Worm (Caenorhabditis elegans): ENCODE data around the gene pqn-71.

Gene pqn-71

DNA sequence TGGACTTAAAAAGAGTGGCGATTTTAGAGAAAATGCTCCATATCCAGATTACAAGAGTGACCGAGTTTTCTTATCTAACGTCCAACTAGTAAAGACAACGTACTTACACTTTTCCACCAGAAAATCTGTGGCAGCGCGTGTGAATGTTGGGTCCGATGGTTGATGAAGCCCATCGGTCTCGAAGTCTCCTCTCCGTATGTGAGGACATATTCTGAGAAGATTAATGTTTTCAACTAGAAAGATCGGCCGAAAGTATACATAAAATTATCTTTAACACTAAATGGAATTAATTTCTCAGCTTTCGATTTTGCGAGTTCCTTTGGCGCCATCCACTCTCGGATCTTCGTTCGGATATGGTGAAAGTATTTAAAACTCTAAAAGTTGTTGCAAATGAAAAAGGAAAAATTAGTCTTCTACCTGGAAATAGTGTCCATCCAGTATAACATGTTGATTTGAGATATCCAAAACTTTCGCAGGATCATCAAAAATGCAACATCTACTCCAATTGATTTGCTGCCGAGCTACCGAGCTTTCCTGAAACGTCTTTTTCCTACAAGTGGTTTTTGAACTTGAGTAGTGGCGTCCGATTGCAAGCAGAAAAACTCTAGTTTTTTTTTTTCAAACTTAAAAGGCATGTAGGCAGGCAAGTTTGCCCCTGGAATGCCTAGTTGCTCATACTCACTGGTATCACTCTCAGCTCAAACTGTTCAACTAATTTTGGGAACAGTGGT, 34.0 kb upstream of the pqn-71 start:
- TF ChIP-seq tra-4 (tag; optimal IDR thresholded peaks at IDR 0.05), result no peak
- TF ChIP-seq pes-1 (GFP tag; IDR thresholded peaks at IDR 0.05), result no peak
- TF ChIP-seq hmg-4 (GFP tag; optimal IDR thresholded peaks at IDR 0.05), result no peak
- TF ChIP-seq aly-1 (tag; optimal IDR thresholded peaks at IDR 0.05), result no peak
- TF ChIP-seq hmbx-1 (tag; optimal IDR thresholded peaks at IDR 0.05), result no peak
- no peak for TF ChIP-seq ets-7 (tag; optimal IDR thresholded peaks at IDR 0.05)
- TF ChIP-seq ama-1 (optimal IDR thresholded peaks at IDR 0.05), result no peak
- no peak for TF ChIP-seq B0310.2 (tag; optimal IDR thresholded peaks at IDR 0.05)
- TF ChIP-seq ceh-36 (tag; optimal IDR thresholded peaks at IDR 0.05), result no peak
- TF ChIP-seq ceh-13 (GFP tag; optimal IDR thresholded peaks at IDR 0.05), result no peak
- no peak for TF ChIP-seq hnd-1 (tag; optimal IDR thresholded peaks at IDR 0.05)
- TF ChIP-seq sea-1 (GFP tag; conservative IDR thresholded peaks at IDR 0.05), result no peak
- TF ChIP-seq flt-1 (GFP tag; IDR thresholded peaks at IDR 0.05), result no peak
- no peak for TF ChIP-seq scrt-1 (GFP tag; IDR thresholded peaks at IDR 0.05)
- TF ChIP-seq tbx-11 (GFP tag; IDR thresholded peaks at IDR 0.05), result no peak
- no peak for TF ChIP-seq tbx-37 (GFP tag; conservative IDR thresholded peaks at IDR 0.05)
- no peak for TF ChIP-seq F13C5.2 (tag; optimal IDR thresholded peaks at IDR 0.05)

DNA sequence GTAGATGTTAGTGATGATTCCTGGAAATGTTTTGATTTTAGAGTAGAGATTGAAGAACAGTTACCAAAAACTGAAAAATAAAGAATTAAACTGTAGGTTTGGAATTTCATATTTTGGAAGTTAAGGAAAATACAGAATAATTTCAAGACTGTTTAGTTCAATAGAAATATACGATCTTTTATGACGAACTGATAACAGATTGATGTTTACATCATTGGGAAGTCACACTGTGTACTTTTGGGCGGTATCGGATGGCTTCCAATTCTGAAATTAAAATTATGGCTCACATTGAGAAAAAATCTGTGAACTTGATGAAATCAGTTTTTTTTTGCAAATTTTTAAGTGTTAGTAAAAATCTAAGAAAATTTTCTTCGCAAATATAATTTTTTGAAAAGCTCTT, 33.0 kb upstream of the pqn-71 start, which contains the start of gene T26H5.8:
T26H5.8 (minus strand) TSS at position 270 of the 400 bp plus-strand sequence.
- TF ChIP-seq ets-7 (tag; optimal IDR thresholded peaks at IDR 0.05), result no peak
- no peak for TF ChIP-seq scrt-1 (GFP tag; IDR thresholded peaks at IDR 0.05)
- no peak for TF ChIP-seq B0310.2 (tag; optimal IDR thresholded peaks at IDR 0.05)
- no peak for TF ChIP-seq ceh-36 (tag; optimal IDR thresholded peaks at IDR 0.05)
- TF ChIP-seq hmg-4 (GFP tag; optimal IDR thresholded peaks at IDR 0.05), result no peak
- TF ChIP-seq ama-1 (optimal IDR thresholded peaks at IDR 0.05), result no peak
- no peak for TF ChIP-seq hnd-1 (tag; optimal IDR thresholded peaks at IDR 0.05)
- no peak for TF ChIP-seq tbx-11 (GFP tag; IDR thresholded peaks at IDR 0.05)
- no peak for TF ChIP-seq pes-1 (GFP tag; IDR thresholded peaks at IDR 0.05)
- no peak for TF ChIP-seq tbx-37 (GFP tag; conservative IDR thresholded peaks at IDR 0.05)
- no peak for TF ChIP-seq F13C5.2 (tag; optimal IDR thresholded peaks at IDR 0.05)
- TF ChIP-seq tra-4 (tag; optimal IDR thresholded peaks at IDR 0.05), result no peak
- no peak for TF ChIP-seq ceh-13 (GFP tag; optimal IDR thresholded peaks at IDR 0.05)
- TF ChIP-seq hmbx-1 (tag; optimal IDR thresholded peaks at IDR 0.05), result no peak
- no peak for TF ChIP-seq flt-1 (GFP tag; IDR thresholded peaks at IDR 0.05)
- TF ChIP-seq aly-1 (tag; optimal IDR thresholded peaks at IDR 0.05), result no peak
- TF ChIP-seq sea-1 (GFP tag; conservative IDR thresholded peaks at IDR 0.05), result no peak

DNA sequence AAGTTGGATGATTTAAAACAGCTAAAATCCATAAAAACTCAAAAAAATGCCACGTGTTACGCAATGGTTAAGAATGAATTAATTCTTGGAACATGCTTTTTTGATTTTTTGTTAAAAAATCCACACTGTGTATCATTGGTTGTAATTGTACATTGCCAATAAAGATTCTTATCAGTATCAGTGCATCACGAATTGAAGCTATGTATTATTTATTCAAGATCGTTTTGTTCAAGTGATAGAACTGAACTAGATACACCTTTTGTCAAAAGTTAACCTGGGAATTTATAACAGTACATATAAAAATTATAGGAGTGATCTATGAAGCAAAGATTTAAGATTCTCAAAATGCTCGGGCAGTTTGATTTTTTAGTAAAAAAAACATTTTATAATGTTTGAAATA, 30.8 kb upstream of the pqn-71 start:
- TF ChIP-seq B0310.2 (tag; optimal IDR thresholded peaks at IDR 0.05) (no peak), aly-1 (tag; optimal IDR thresholded peaks at IDR 0.05) (no peak), hmbx-1 (tag; optimal IDR thresholded peaks at IDR 0.05) (no peak), flt-1 (GFP tag; IDR thresholded peaks at IDR 0.05) (no peak), ama-1 (optimal IDR thresholded peaks at IDR 0.05) (no peak)

DNA sequence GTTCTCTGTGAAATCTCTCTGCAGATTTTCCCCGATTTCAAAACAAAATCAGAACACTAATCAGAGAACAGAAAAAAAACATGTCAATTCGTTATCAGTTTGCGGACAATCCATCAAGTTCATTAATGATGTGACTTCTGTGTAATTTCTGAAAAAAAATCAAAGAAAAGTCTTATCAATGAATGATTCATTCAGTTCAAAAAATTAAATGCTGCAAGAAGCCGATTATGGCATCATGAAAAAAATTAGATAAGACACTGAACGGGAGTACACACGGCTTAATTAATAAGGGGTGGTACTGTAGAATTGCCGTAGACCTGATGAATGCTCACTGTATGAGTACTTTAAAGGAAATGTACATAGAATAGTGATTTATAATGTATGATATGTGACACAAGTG, 29.3 kb upstream of the pqn-71 start:
- TF ChIP-seq aly-1 (tag; optimal IDR thresholded peaks at IDR 0.05), result no peak
- TF ChIP-seq hmg-4 (GFP tag; optimal IDR thresholded peaks at IDR 0.05), result no peak
- TF ChIP-seq hnd-1 (tag; optimal IDR thresholded peaks at IDR 0.05), result no peak
- TF ChIP-seq sea-1 (GFP tag; conservative IDR thresholded peaks at IDR 0.05), result no peak
- no peak for TF ChIP-seq tbx-37 (GFP tag; conservative IDR thresholded peaks at IDR 0.05)
- TF ChIP-seq B0310.2 (tag; optimal IDR thresholded peaks at IDR 0.05), result no peak
- TF ChIP-seq ceh-13 (GFP tag; optimal IDR thresholded peaks at IDR 0.05), result no peak
- TF ChIP-seq flt-1 (GFP tag; IDR thresholded peaks at IDR 0.05), result no peak
- no peak for TF ChIP-seq tbx-11 (GFP tag; IDR thresholded peaks at IDR 0.05)

DNA sequence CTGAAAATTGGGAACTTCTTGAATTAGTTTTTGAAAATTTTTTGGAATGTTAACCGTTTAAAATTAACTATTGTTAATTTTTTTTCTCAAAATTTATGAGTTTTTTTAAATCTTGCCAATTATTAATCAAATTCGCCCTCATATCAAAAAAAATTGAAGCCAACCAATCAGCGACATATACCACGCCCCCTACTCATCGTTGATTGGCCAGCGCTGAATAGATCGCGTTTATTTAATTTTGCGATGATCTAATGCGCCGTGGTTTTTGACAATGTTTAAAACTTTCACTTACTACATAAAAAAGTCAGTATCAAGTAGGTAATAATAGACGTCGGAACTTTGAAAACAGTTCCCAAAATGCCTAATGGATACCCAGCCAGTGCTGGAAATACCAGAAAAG, 23.1 kb upstream of the pqn-71 start:
- TF ChIP-seq aly-1 (tag; optimal IDR thresholded peaks at IDR 0.05) (no peak), ets-7 (tag; optimal IDR thresholded peaks at IDR 0.05) (no peak), pes-1 (GFP tag; IDR thresholded peaks at IDR 0.05) (no peak), sea-1 (GFP tag; conservative IDR thresholded peaks at IDR 0.05) (no peak), hnd-1 (tag; optimal IDR thresholded peaks at IDR 0.05) (no peak), tra-4 (tag; optimal IDR thresholded peaks at IDR 0.05) (no peak), scrt-1 (GFP tag; IDR thresholded peaks at IDR 0.05) (no peak), tbx-11 (GFP tag; IDR thresholded peaks at IDR 0.05) (no peak), hmg-4 (GFP tag; optimal IDR thresholded peaks at IDR 0.05) (no peak)

DNA sequence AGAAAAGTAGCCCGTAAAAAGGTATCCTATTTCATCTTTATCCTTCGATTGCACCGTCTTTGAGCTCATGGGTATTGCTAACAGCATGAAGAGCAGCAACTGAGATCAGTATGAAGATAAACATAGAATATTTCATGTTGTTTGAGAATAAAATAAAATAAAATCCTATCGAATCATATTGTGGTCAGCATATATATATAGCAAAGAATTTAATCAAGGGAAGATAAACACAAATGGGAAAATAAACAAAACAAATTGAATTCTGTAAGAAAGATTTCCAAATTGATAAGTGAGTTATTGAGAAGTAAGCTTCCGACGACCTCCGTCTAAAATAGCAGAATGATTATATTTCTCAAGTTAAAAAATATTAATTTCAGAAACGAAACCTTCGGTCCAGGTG, 21.8 kb upstream of the pqn-71 start, which contains the start of gene T26H5.10:
T26H5.10 (minus strand) TSS at position 101 of the 400 bp plus-strand sequence.
- no peak for TF ChIP-seq flt-1 (GFP tag; IDR thresholded peaks at IDR 0.05)
- no peak for TF ChIP-seq F13C5.2 (tag; optimal IDR thresholded peaks at IDR 0.05)
- no peak for TF ChIP-seq sea-1 (GFP tag; conservative IDR thresholded peaks at IDR 0.05)
- TF ChIP-seq tra-4 (tag; optimal IDR thresholded peaks at IDR 0.05), result no peak
- no peak for TF ChIP-seq hnd-1 (tag; optimal IDR thresholded peaks at IDR 0.05)
- TF ChIP-seq tbx-37 (GFP tag; conservative IDR thresholded peaks at IDR 0.05), result no peak
- no peak for TF ChIP-seq B0310.2 (tag; optimal IDR thresholded peaks at IDR 0.05)
- no peak for TF ChIP-seq tbx-11 (GFP tag; IDR thresholded peaks at IDR 0.05)
- TF ChIP-seq hmg-4 (GFP tag; optimal IDR thresholded peaks at IDR 0.05), result no peak
- TF ChIP-seq ceh-36 (tag; optimal IDR thresholded peaks at IDR 0.05), result no peak
- no peak for TF ChIP-seq hmbx-1 (tag; optimal IDR thresholded peaks at IDR 0.05)
- TF ChIP-seq ceh-13 (GFP tag; optimal IDR thresholded peaks at IDR 0.05), result no peak
- TF ChIP-seq pes-1 (GFP tag; IDR thresholded peaks at IDR 0.05), result no peak
- no peak for TF ChIP-seq scrt-1 (GFP tag; IDR thresholded peaks at IDR 0.05)
- TF ChIP-seq ama-1 (optimal IDR thresholded peaks at IDR 0.05), result no peak

DNA sequence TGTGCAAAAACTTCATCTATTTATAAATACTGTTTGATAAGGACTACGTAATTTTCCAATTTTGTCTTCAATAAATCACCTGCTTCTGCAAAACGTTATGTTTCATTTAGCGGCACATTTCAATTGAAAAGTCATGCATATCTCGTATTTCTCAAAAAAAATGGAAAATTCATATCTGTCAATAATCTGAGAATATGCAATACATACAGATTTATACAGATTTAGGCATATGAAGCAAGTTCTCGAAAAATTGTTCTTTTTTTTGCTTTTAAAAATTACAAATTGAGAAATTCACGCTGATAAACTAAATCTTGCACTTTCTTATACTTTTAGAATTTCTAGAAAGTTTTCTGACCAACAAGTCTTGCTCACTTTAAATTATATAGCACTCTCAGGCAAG, 21.3 kb upstream of the pqn-71 start, which contains the start of gene T26H5.11:
T26H5.11 (minus strand) TSS at position 101 of the 400 bp plus-strand sequence.
- no peak for TF ChIP-seq B0310.2 (tag; optimal IDR thresholded peaks at IDR 0.05)
- TF ChIP-seq pes-1 (GFP tag; IDR thresholded peaks at IDR 0.05), result no peak
- no peak for TF ChIP-seq hmbx-1 (tag; optimal IDR thresholded peaks at IDR 0.05)

Data from whole organism, early embryonic.